Worm (Caenorhabditis elegans) whole organism, L3 larva: Measurements from ENCODE around the gene F47B8.3.
A peak's percentile ranks its signal among the peaks of the same experiment; 100 is the strongest.

Experiments used
- R02D3.7 ChIP-seq: fragments of 150-350 bp; optimal IDR thresholded peaks from 2 replicates; lab custom pipeline; 2014; ENCODE audit warnings: missing biosample characterization, missing genetic modification characterization
- ZK546.5 ChIP-seq: sonication (generic microtip); optimal IDR thresholded peaks from 2 replicates; lab custom pipeline; 2017; ENCODE audit warnings: missing biosample characterization, missing genetic modification characterization
- aly-2 ChIP-seq: fragments of 150-350 bp; optimal IDR thresholded peaks from 2 replicates; lab custom pipeline; 2014; ENCODE audit warnings: missing biosample characterization, missing genetic modification characterization
- ama-1 ChIP-seq: fragments of 150-350 bp; optimal IDR thresholded peaks from 2 replicates; lab custom pipeline; 2018
- ceh-16 ChIP-seq: sonication (generic microtip); optimal IDR thresholded peaks from 2 replicates; lab custom pipeline; 2017; ENCODE audit warnings: missing biosample characterization, missing genetic modification characterization
- ceh-28 ChIP-seq: fragments of 150-350 bp; optimal IDR thresholded peaks from 2 replicates; lab custom pipeline; 2014; ENCODE audit warnings: missing biosample characterization, missing genetic modification reagents, missing genetic modification characterization
- daf-12 ChIP-seq: fragments of 150-350 bp; optimal IDR thresholded peaks from 2 replicates; lab custom pipeline; 2014; ENCODE audit warnings: missing biosample characterization, missing genetic modification reagents, missing genetic modification characterization
- egl-27 ChIP-seq: sonication (generic microtip); optimal IDR thresholded peaks from 4 replicates; lab custom pipeline; 2017; ENCODE audit warnings: missing biosample characterization, missing genetic modification reagents, missing genetic modification characterization
- egl-5 ChIP-seq: fragments of 150-350 bp; optimal IDR thresholded peaks from 2 replicates; lab custom pipeline; 2017; ENCODE audit warnings: missing biosample characterization, missing genetic modification reagents, missing genetic modification characterization, inconsistent platforms
- elt-1 ChIP-seq: fragments of 150-350 bp; optimal IDR thresholded peaks from 2 replicates; lab custom pipeline; 2014; ENCODE audit warnings: missing biosample characterization, missing genetic modification characterization
- elt-2 ChIP-seq: sonication (generic microtip); optimal IDR thresholded peaks from 2 replicates; lab custom pipeline; 2016; ENCODE audit warnings: missing genetic modification reagents, mild to moderate bottlenecking, missing genetic modification characterization, missing compliant biosample characterization
- elt-3 ChIP-seq, 3 experiments: fragments of 150-350 bp in 1 of 3; sonication (generic microtip) in 2 of 3; optimal IDR thresholded peaks; 2 replicates in 2 of 3; 4 replicates in 1 of 3; lab custom pipeline; 2014 to 2017; ENCODE audit warnings: missing biosample characterization in 3 of 3, missing genetic modification characterization in 3 of 3
- eor-1 ChIP-seq, 2 experiments: fragments of 150-350 bp; optimal IDR thresholded peaks; 2 replicates each; lab custom pipeline; 2014 to 2018; ENCODE audit warnings: missing biosample characterization in 2 of 2, missing genetic modification characterization in 2 of 2
- fkh-10 ChIP-seq: sonication (generic microtip); optimal IDR thresholded peaks from 2 replicates; lab custom pipeline; 2017; ENCODE audit warnings: missing biosample characterization, missing genetic modification reagents, missing genetic modification characterization
- fos-1 ChIP-seq: fragments of 150-350 bp; optimal IDR thresholded peaks from 2 replicates; lab custom pipeline; 2014; ENCODE audit warnings: missing biosample characterization, missing genetic modification characterization
- hmg-11 ChIP-seq: sonication (generic microtip); optimal IDR thresholded peaks from 2 replicates; lab custom pipeline; 2016; ENCODE audit warnings: missing genetic modification characterization, missing compliant biosample characterization
- jun-1 ChIP-seq: fragments of 150-350 bp; optimal IDR thresholded peaks from 2 replicates; lab custom pipeline; 2014; ENCODE audit warnings: missing biosample characterization, missing genetic modification reagents, missing genetic modification characterization
- lin-15B ChIP-seq: fragments of 150-350 bp; optimal IDR thresholded peaks from 2 replicates; lab custom pipeline; 2014; ENCODE audit warnings: missing biosample characterization, missing genetic modification characterization
- lin-39 ChIP-seq: fragments of 150-350 bp; optimal IDR thresholded peaks from 2 replicates; lab custom pipeline; 2018; ENCODE audit warnings: missing biosample characterization, missing genetic modification reagents, missing genetic modification characterization
- lsy-12 ChIP-seq: sonication (generic microtip); optimal IDR thresholded peaks from 2 replicates; lab custom pipeline; 2016; ENCODE audit warnings: mild to moderate bottlenecking, missing genetic modification characterization, missing compliant biosample characterization
- mml-1 ChIP-seq: fragments of 150-350 bp; sonication (generic microtip); optimal IDR thresholded peaks from 3 replicates; lab custom pipeline; 2014; ENCODE audit warnings: missing biosample characterization, missing genetic modification characterization
- nfya-1 ChIP-seq: sonication (generic microtip); optimal IDR thresholded peaks from 2 replicates; lab custom pipeline; 2017; ENCODE audit warnings: missing genetic modification characterization, mild to moderate bottlenecking, missing compliant biosample characterization, antibody characterized with exemption, moderate library complexity; ENCODE audit not compliant: insufficient read depth
- nhr-11 ChIP-seq: fragments of 150-350 bp; optimal IDR thresholded peaks from 2 replicates; lab custom pipeline; 2014; ENCODE audit warnings: missing biosample characterization, missing genetic modification characterization
- nhr-12 ChIP-seq: fragments of 150-350 bp; optimal IDR thresholded peaks from 2 replicates; lab custom pipeline; 2014; ENCODE audit warnings: missing biosample characterization, missing genetic modification characterization
- nhr-23 ChIP-seq: fragments of 150-350 bp; optimal IDR thresholded peaks from 2 replicates; lab custom pipeline; 2014; ENCODE audit warnings: missing biosample characterization, missing genetic modification reagents, missing genetic modification characterization
- nhr-237 ChIP-seq: fragments of 150-350 bp; optimal IDR thresholded peaks from 2 replicates; lab custom pipeline; 2014; ENCODE audit warnings: missing biosample characterization, missing genetic modification characterization
- nhr-25 ChIP-seq: sonication (generic microtip); optimal IDR thresholded peaks from 2 replicates; lab custom pipeline; 2017; ENCODE audit warnings: missing biosample characterization, missing genetic modification characterization
- nhr-28 ChIP-seq: fragments of 150-350 bp; optimal IDR thresholded peaks from 2 replicates; lab custom pipeline; 2014; ENCODE audit warnings: missing biosample characterization, missing genetic modification characterization
- nhr-43 ChIP-seq: sonication (generic microtip); optimal IDR thresholded peaks from 2 replicates; lab custom pipeline; 2016; ENCODE audit warnings: mild to moderate bottlenecking, missing genetic modification characterization, missing compliant biosample characterization; ENCODE audit not compliant: poor library complexity, severe bottlenecking
- nhr-67 ChIP-seq: fragments of 150-350 bp; optimal IDR thresholded peaks from 2 replicates; lab custom pipeline; 2014; ENCODE audit warnings: missing biosample characterization, missing genetic modification characterization
- nhr-76 ChIP-seq: fragments of 150-350 bp; sonication (generic microtip); optimal IDR thresholded peaks from 5 replicates; lab custom pipeline; 2014; ENCODE audit warnings: missing biosample characterization, missing genetic modification characterization
- pha-4 ChIP-seq: fragments of 150-350 bp; optimal IDR thresholded peaks from 2 replicates; lab custom pipeline; 2014; ENCODE audit warnings: missing biosample characterization, missing genetic modification reagents, missing genetic modification characterization
- pqm-1 ChIP-seq: fragments of 150-350 bp; optimal IDR thresholded peaks from 2 replicates; lab custom pipeline; 2017; ENCODE audit warnings: missing biosample characterization, missing genetic modification characterization, inconsistent platforms
- skn-1 ChIP-seq: fragments of 150-350 bp; optimal IDR thresholded peaks from 2 replicates; lab custom pipeline; 2014; ENCODE audit warnings: missing biosample characterization, missing genetic modification characterization
- snpc-4 ChIP-seq: fragments of 150-350 bp; optimal IDR thresholded peaks from 2 replicates; lab custom pipeline; 2014; ENCODE audit warnings: missing biosample characterization, missing genetic modification characterization
- tbx-2 ChIP-seq: sonication (generic microtip); optimal IDR thresholded peaks from 2 replicates; lab custom pipeline; 2016; ENCODE audit warnings: mild to moderate bottlenecking, missing genetic modification characterization, missing compliant biosample characterization
- unc-62 ChIP-seq: fragments of 150-350 bp; sonication (generic microtip); optimal IDR thresholded peaks from 4 replicates; lab custom pipeline; 2014; ENCODE audit warnings: missing biosample characterization, missing genetic modification reagents, missing genetic modification characterization
- zag-1 ChIP-seq: fragments of 150-350 bp; optimal IDR thresholded peaks from 2 replicates; lab custom pipeline; 2014; ENCODE audit warnings: missing biosample characterization, missing genetic modification characterization
- ztf-11 ChIP-seq: fragments of 150-350 bp; optimal IDR thresholded peaks from 2 replicates; lab custom pipeline; 2014; ENCODE audit warnings: missing biosample characterization, missing genetic modification characterization
- ztf-4 ChIP-seq: fragments of 150-350 bp; optimal IDR thresholded peaks from 2 replicates; lab custom pipeline; 2014; ENCODE audit warnings: missing biosample characterization, missing genetic modification characterization

Gene F47B8.3

ce11 chrV:14322743-14323142 is at the start of gene F47B8.3:
TSS of gene F47B8.3 (minus strand) at chrV:14323003.
- peak; percentile 17 for TF ChIP-seq snpc-4 (tag; lab: Kevin White, UChicago)
- TF ChIP-seq unc-62 (GFP tag; lab: Kevin White, UChicago): no peak
- TF ChIP-seq skn-1 (tag; lab: Kevin White, UChicago): peak; percentile 14
- no peak for TF ChIP-seq nhr-12 (tag; lab: Kevin White, UChicago)
- no peak for TF ChIP-seq ztf-4
- TF ChIP-seq nhr-11 (tag; lab: Kevin White, UChicago): no peak
- TF ChIP-seq ceh-28 (tag; lab: Kevin White, UChicago): no peak
- peak; percentile 63 for TF ChIP-seq pha-4 (tag; lab: Kevin White, UChicago)
- TF ChIP-seq lin-15B (tag; lab: Kevin White, UChicago): peak; percentile 15
- TF ChIP-seq nhr-25: peak; percentile 45
- TF ChIP-seq nhr-23 (tag; lab: Kevin White, UChicago): peak; percentile 6
- no peak for TF ChIP-seq daf-12 (tag; lab: Kevin White, UChicago)
- peak; percentile 27 for TF ChIP-seq egl-5 (tag; lab: Kevin White, UChicago)
- TF ChIP-seq nfya-1: peak; percentile 69
- TF ChIP-seq zag-1: no peak
- no peak for TF ChIP-seq ceh-16
- TF ChIP-seq nhr-43 (tag; lab: Kevin White, UChicago): no peak
- peak; percentile 43 for TF ChIP-seq hmg-11 (tag; lab: Kevin White, UChicago)
- peak; percentile 5 for TF ChIP-seq ama-1
- no peak for TF ChIP-seq nhr-67
- TF ChIP-seq egl-27 (tag; lab: Kevin White, UChicago): no peak

ce11 chrV:14369412-14369811 is 46.6 kb upstream of the F47B8.3 start:
- TF ChIP-seq ztf-4 (no peak), ceh-28 (tag; lab: Kevin White, UChicago) (no peak), jun-1 (no peak), mml-1 (tag; lab: Kevin White, UChicago) (no peak), pha-4 (tag; lab: Kevin White, UChicago) (no peak), R02D3.7 (tag; lab: Kevin White, UChicago) (no peak), tbx-2 (no peak), skn-1 (tag; lab: Kevin White, UChicago) (no peak), nfya-1 (peak; percentile 43), nhr-237 (tag; lab: Kevin White, UChicago) (no peak), fkh-10 (GFP tag; lab: Kevin White, UChicago) (no peak), daf-12 (tag; lab: Kevin White, UChicago) (no peak), unc-62 (GFP tag; lab: Kevin White, UChicago) (peak; percentile 51), pqm-1 (tag; lab: Kevin White, UChicago) (no peak), elt-1 (tag; lab: Kevin White, UChicago) (no peak), nhr-67 (no peak), ztf-11 (tag; lab: Kevin White, UChicago) (no peak), nhr-76 (tag; lab: Kevin White, UChicago) (no peak), ceh-16 (no peak), fos-1 (no peak), nhr-28 (tag; lab: Kevin White, UChicago) (no peak), hmg-11 (tag; lab: Kevin White, UChicago) (no peak), ZK546.5 (tag; lab: Kevin White, UChicago) (no peak), elt-2 (no peak), elt-3 (tag; optimal IDR thresholded peaks at IDR 0.05; lab: Kevin White, UChicago) (no peak), nhr-25 (no peak), eor-1 (tag; optimal IDR thresholded peaks at IDR 0.05; lab: Kevin White, UChicago) (no peak), lin-39 (tag; lab: Kevin White, UChicago) (peak; percentile 47), ama-1 (peak; percentile 53), lsy-12 (no peak), aly-2 (tag; lab: Kevin White, UChicago) (no peak)
